Fruit fly (Drosophila melanogaster): ENCODE data around the gene CG15638.

The CG15638 gene

dm6 chr2L:13547738-13548726, 12.5 kb upstream of the CG15638 start:
- TF ChIP-seq pan (optimal IDR thresholded peaks at IDR 0.05) (no peak), Dll (optimal IDR thresholded peaks at IDR 0.05) (no peak), EcR (GFP tag; optimal IDR thresholded peaks at IDR 0.05) (no peak)

- TF ChIP-seq CG8478 (optimal IDR thresholded peaks at IDR 0.05) (no peak), usp (GFP tag; optimal IDR thresholded peaks at IDR 0.05) (no peak), pan (optimal IDR thresholded peaks at IDR 0.05) (no peak), psq (optimal IDR thresholded peaks at IDR 0.05) (no peak), Dll (optimal IDR thresholded peaks at IDR 0.05) (no peak), EcR (GFP tag; optimal IDR thresholded peaks at IDR 0.05) (no peak)
Measured at dm6 chr2L:13545678-13546077, 10.1 kb upstream of the CG15638 start.

- TF ChIP-seq CG8478 (optimal IDR thresholded peaks at IDR 0.05) (no peak), psq (optimal IDR thresholded peaks at IDR 0.05) (no peak), EcR (GFP tag; optimal IDR thresholded peaks at IDR 0.05) (no peak), Dll (optimal IDR thresholded peaks at IDR 0.05) (no peak), usp (GFP tag; optimal IDR thresholded peaks at IDR 0.05) (no peak), pan (optimal IDR thresholded peaks at IDR 0.05) (no peak)
Measured at dm6 chr2L:13542476-13542875, 6.9 kb upstream of the CG15638 start, which contains the start of gene CG9263. TSS of gene CG9263 (minus strand) at chr2L:13542576.

dm6 chr2L:13541968-13542367, 6.4 kb upstream of the CG15638 start, which contains the start of gene CG16853:
TSS of gene CG16853 (plus strand) at chr2L:13542268.
- TF ChIP-seq Dll (optimal IDR thresholded peaks at IDR 0.05) = no peak
- no peak for TF ChIP-seq EcR (GFP tag; optimal IDR thresholded peaks at IDR 0.05)
- no peak for TF ChIP-seq CG8478 (optimal IDR thresholded peaks at IDR 0.05)
- TF ChIP-seq pan (optimal IDR thresholded peaks at IDR 0.05) = no peak
- no peak for TF ChIP-seq usp (GFP tag; optimal IDR thresholded peaks at IDR 0.05)
- TF ChIP-seq psq (optimal IDR thresholded peaks at IDR 0.05) = no peak

- TF ChIP-seq usp (GFP tag; optimal IDR thresholded peaks at IDR 0.05) = no peak
Measured at dm6 chr2L:13540704-13541103, 5.1 kb upstream of the CG15638 start, which contains the start of gene CG16852. TSS of gene CG16852 (plus strand) at chr2L:13540751.

- TF ChIP-seq usp (GFP tag; optimal IDR thresholded peaks at IDR 0.05) (no peak), psq (optimal IDR thresholded peaks at IDR 0.05) (no peak), EcR (GFP tag; optimal IDR thresholded peaks at IDR 0.05) (no peak)
Measured at dm6 chr2L:13532524-13532923, 3.1 kb downstream of the CG15638 start, which contains the start of gene CG33645. TSS of gene CG33645 (plus strand) at chr2L:13532824.

- no peak for TF ChIP-seq CG8478 (optimal IDR thresholded peaks at IDR 0.05)
- no peak for TF ChIP-seq Dll (optimal IDR thresholded peaks at IDR 0.05)
- TF ChIP-seq EcR (GFP tag; optimal IDR thresholded peaks at IDR 0.05) = no peak
- no peak for TF ChIP-seq psq (optimal IDR thresholded peaks at IDR 0.05)
- no peak for TF ChIP-seq pan (optimal IDR thresholded peaks at IDR 0.05)
- no peak for TF ChIP-seq usp (GFP tag; optimal IDR thresholded peaks at IDR 0.05)
Measured at dm6 chr2L:13531785-13532184, 3.8 kb downstream of the CG15638 start, which contains the start of gene CG33644. TSS of gene CG33644 (plus strand) at chr2L:13532085.

- TF ChIP-seq EcR (GFP tag; optimal IDR thresholded peaks at IDR 0.05) = no peak
- no peak for TF ChIP-seq pan (optimal IDR thresholded peaks at IDR 0.05)
- TF ChIP-seq usp (GFP tag; optimal IDR thresholded peaks at IDR 0.05) = no peak
- TF ChIP-seq psq (optimal IDR thresholded peaks at IDR 0.05) = no peak
Measured at dm6 chr2L:13530774-13531173, 4.8 kb downstream of the CG15638 start, which contains the start of gene CG33643. TSS of gene CG33643 (plus strand) at chr2L:13531074.

dm6 chr2L:13529675-13530074, 5.9 kb downstream of the CG15638 start, which contains the start of gene CG33642:
TSS of gene CG33642 (plus strand) at chr2L:13529975.
- TF ChIP-seq usp (GFP tag; optimal IDR thresholded peaks at IDR 0.05) (no peak), EcR (GFP tag; optimal IDR thresholded peaks at IDR 0.05) (no peak), psq (optimal IDR thresholded peaks at IDR 0.05) (no peak), Dll (optimal IDR thresholded peaks at IDR 0.05) (no peak), CG8478 (optimal IDR thresholded peaks at IDR 0.05) (no peak), pan (optimal IDR thresholded peaks at IDR 0.05) (no peak)

dm6 chr2L:13528742-13529141, 6.8 kb downstream of the CG15638 start, which contains the start of gene CG33641:
TSS of gene CG33641 (plus strand) at chr2L:13529042.
- TF ChIP-seq usp (GFP tag; optimal IDR thresholded peaks at IDR 0.05) (no peak), EcR (GFP tag; optimal IDR thresholded peaks at IDR 0.05) (no peak), Dll (optimal IDR thresholded peaks at IDR 0.05) (no peak), psq (optimal IDR thresholded peaks at IDR 0.05) (no peak), CG8478 (optimal IDR thresholded peaks at IDR 0.05) (no peak), pan (optimal IDR thresholded peaks at IDR 0.05) (no peak)

- TF ChIP-seq psq (optimal IDR thresholded peaks at IDR 0.05) (no peak), pan (optimal IDR thresholded peaks at IDR 0.05) (no peak), Dll (optimal IDR thresholded peaks at IDR 0.05) (no peak)
Measured at dm6 chr2L:13527541-13527940, 8.0 kb downstream of the CG15638 start, which contains the start of gene CG33640. TSS of gene CG33640 (plus strand) at chr2L:13527841.

- TF ChIP-seq Dll (optimal IDR thresholded peaks at IDR 0.05) (no peak), pan (optimal IDR thresholded peaks at IDR 0.05) (no peak), psq (optimal IDR thresholded peaks at IDR 0.05) (no peak), EcR (GFP tag; optimal IDR thresholded peaks at IDR 0.05) (no peak), CG8478 (optimal IDR thresholded peaks at IDR 0.05) (no peak), usp (GFP tag; optimal IDR thresholded peaks at IDR 0.05) (no peak)
Measured at dm6 chr2L:13521807-13522206, 13.8 kb downstream of the CG15638 start.

All from whole organism.